Worm (Caenorhabditis elegans) whole organism, L4 larva: ENCODE data around the gene npr-36.

ENCODE experiments used
- F26F4.8 ChIP-seq: fragments of 200-800 bp; sonication (Bioruptor generic); conservative IDR thresholded peaks from 2 replicates; pipeline ENCODE4 v1.3.6; 2022; ENCODE audit warnings: missing genetic modification characterization, missing compliant biosample characterization
- F37D6.2 ChIP-seq: sonication (generic microtip); optimal IDR thresholded peaks from 2 replicates; lab custom pipeline; 2016; ENCODE audit warnings: mild to moderate bottlenecking, missing genetic modification characterization, missing compliant biosample characterization
- R02D3.7 ChIP-seq: fragments of 150-350 bp; sonication (generic microtip); optimal IDR thresholded peaks from 3 replicates; lab custom pipeline; 2014; ENCODE audit warnings: missing biosample characterization, missing genetic modification characterization
- T20F7.1 ChIP-seq: fragments of 200-800 bp; sonication (Bioruptor generic); optimal IDR thresholded peaks from 2 replicates; lab custom pipeline; 2018; ENCODE audit warnings: mild to moderate bottlenecking, missing genetic modification characterization, missing compliant biosample characterization
- Y48G9A.11 ChIP-seq: fragments of 200-800 bp; sonication (Bioruptor generic); IDR thresholded peaks from 2 replicates; pipeline ENCODE4 v1.3.6; 2022; ENCODE audit warnings: missing genetic modification reagents, missing genetic modification characterization, missing compliant biosample characterization
- Y75B8A.6 ChIP-seq: fragments of 200-800 bp; sonication (Bioruptor generic); IDR thresholded peaks from 2 replicates; pipeline ENCODE4 v1.3.6; 2022; ENCODE audit warnings: missing genetic modification reagents, missing genetic modification characterization, missing compliant biosample characterization
- aha-1 ChIP-seq: fragments of 150-350 bp; peaks from one replicate; lab custom pipeline; 2014; ENCODE audit warnings: missing biosample characterization, missing genetic modification characterization
- ama-1 ChIP-seq: fragments of 150-350 bp; optimal IDR thresholded peaks from 2 replicates; lab custom pipeline; 2014; ENCODE audit warnings: inconsistent platforms, mixed read lengths
- arid-1 ChIP-seq: fragments of 200-800 bp; sonication (Bioruptor generic); conservative IDR thresholded peaks from 2 replicates; pipeline ENCODE4 v1.3.6; 2022; ENCODE audit warnings: missing genetic modification reagents, missing genetic modification characterization, missing compliant biosample characterization
- ceh-32 ChIP-seq: sonication (generic microtip); optimal IDR thresholded peaks from 2 replicates; lab custom pipeline; 2016; ENCODE audit warnings: mild to moderate bottlenecking, missing genetic modification characterization, missing compliant biosample characterization; ENCODE audit not compliant: poor library complexity
- ces-1 ChIP-seq: fragments of 150-350 bp; sonication (generic microtip); optimal IDR thresholded peaks from 4 replicates; lab custom pipeline; 2014; ENCODE audit warnings: missing biosample characterization, missing genetic modification reagents, missing genetic modification characterization
- daf-16 ChIP-seq, 3 experiments: sonication (generic microtip); optimal IDR thresholded peaks; 2 replicates each; lab custom pipeline; 2016 to 2017; ENCODE audit warnings: missing genetic modification characterization in 3 of 3, missing genetic modification reagents in 3 of 3, mild to moderate bottlenecking in 2 of 3, missing compliant biosample characterization in 2 of 3, missing biosample characterization in 1 of 3, moderate library complexity in 1 of 3
- daf-19 ChIP-seq: fragments of 200-800 bp; sonication (Bioruptor generic); conservative IDR thresholded peaks from 2 replicates; pipeline ENCODE4 v1.3.6; 2022; ENCODE audit warnings: missing genetic modification characterization, missing compliant biosample characterization
- daf-8 ChIP-seq: fragments of 200-800 bp; sonication (Bioruptor generic); IDR thresholded peaks from 2 replicates; pipeline ENCODE4 v1.3.6; 2022; ENCODE audit warnings: missing genetic modification characterization, missing compliant biosample characterization
- dmd-6 ChIP-seq: fragments of 200-800 bp; sonication (Bioruptor generic); IDR thresholded peaks from 2 replicates; pipeline ENCODE4 v1.3.6; 2022; ENCODE audit warnings: missing genetic modification reagents, missing genetic modification characterization, missing compliant biosample characterization
- dve-1 ChIP-seq: sonication (generic microtip); optimal IDR thresholded peaks from 2 replicates; lab custom pipeline; 2017; ENCODE audit warnings: antibody characterized with exemption, mild to moderate bottlenecking, missing genetic modification characterization, missing compliant biosample characterization; ENCODE audit not compliant: insufficient read depth
- hlh-11 ChIP-seq: fragments of 200-800 bp; sonication (Bioruptor generic); optimal IDR thresholded peaks from 2 replicates; lab custom pipeline; 2018; ENCODE audit warnings: mild to moderate bottlenecking, missing genetic modification characterization, missing compliant biosample characterization
- lim-7 ChIP-seq: fragments of 200-800 bp; sonication (Bioruptor generic); IDR thresholded peaks from 2 replicates; pipeline ENCODE4 v1.3.6; 2022; ENCODE audit warnings: missing genetic modification characterization, missing compliant biosample characterization
- lsy-2 ChIP-seq, 2 experiments: fragments of 150-350 bp in 1 of 2; sonication (generic microtip) in 1 of 2; optimal IDR thresholded peaks; 2 replicates each; lab custom pipeline; 2014 to 2017; ENCODE audit warnings: missing biosample characterization in 2 of 2, missing genetic modification characterization in 2 of 2
- madf-9 ChIP-seq: fragments of 200-800 bp; sonication (Bioruptor generic); conservative IDR thresholded peaks from 2 replicates; pipeline ENCODE4 v1.3.6; 2022; ENCODE audit warnings: missing genetic modification reagents, missing genetic modification characterization, missing compliant biosample characterization
- mxl-3 ChIP-seq: fragments of 200-800 bp; sonication (Bioruptor generic); optimal IDR thresholded peaks from 2 replicates; lab custom pipeline; 2018; ENCODE audit warnings: mild to moderate bottlenecking, missing genetic modification characterization, missing compliant biosample characterization
- nhr-102 ChIP-seq: sonication (generic microtip); optimal IDR thresholded peaks from 2 replicates; lab custom pipeline; 2016; ENCODE audit warnings: mild to moderate bottlenecking, missing genetic modification characterization, moderate library complexity, missing compliant biosample characterization
- nhr-28 ChIP-seq: fragments of 150-350 bp; optimal IDR thresholded peaks from 2 replicates; lab custom pipeline; 2014; ENCODE audit warnings: missing biosample characterization, missing genetic modification characterization
- pqm-1 ChIP-seq: sonication (generic microtip); optimal IDR thresholded peaks from 2 replicates; lab custom pipeline; 2017; ENCODE audit warnings: missing biosample characterization, missing genetic modification characterization
- saeg-2 ChIP-seq: fragments of 200-800 bp; sonication (Bioruptor generic); IDR thresholded peaks from 2 replicates; pipeline ENCODE4 v1.3.6; 2022; ENCODE audit warnings: missing genetic modification reagents, missing genetic modification characterization, missing compliant biosample characterization
- sdz-12 ChIP-seq: fragments of 200-800 bp; sonication (Bioruptor generic); optimal IDR thresholded peaks from 2 replicates; lab custom pipeline; 2018; ENCODE audit warnings: mild to moderate bottlenecking, missing genetic modification characterization, missing compliant biosample characterization
- skn-1 ChIP-seq: fragments of 150-350 bp; optimal IDR thresholded peaks from 2 replicates; lab custom pipeline; 2014; ENCODE audit warnings: missing biosample characterization, missing genetic modification characterization
- spr-3 ChIP-seq: fragments of 200-800 bp; sonication (Bioruptor generic); optimal IDR thresholded peaks from 2 replicates; lab custom pipeline; 2018; ENCODE audit warnings: mild to moderate bottlenecking, missing genetic modification characterization, missing compliant biosample characterization
- tag-97 ChIP-seq: fragments of 200-800 bp; sonication (Bioruptor generic); IDR thresholded peaks from 2 replicates; pipeline ENCODE4 v1.3.6; 2022; ENCODE audit warnings: missing genetic modification characterization, missing compliant biosample characterization
- unc-39 ChIP-seq: sonication (generic microtip); optimal IDR thresholded peaks from 2 replicates; lab custom pipeline; 2017; ENCODE audit warnings: missing biosample characterization, missing genetic modification characterization
- unc-62 ChIP-seq, 3 experiments: fragments of 150-350 bp in 1 of 3; sonication (generic microtip); optimal IDR thresholded peaks in 2 of 3; peaks in 1 of 3; 1 replicate in 1 of 3; 2 replicates in 2 of 3; lab custom pipeline; 2014 to 2017; ENCODE audit warnings: missing biosample characterization in 3 of 3, missing genetic modification characterization in 3 of 3, missing genetic modification reagents in 3 of 3, missing genotype in 1 of 3
- zag-1 ChIP-seq: fragments of 150-350 bp; optimal IDR thresholded peaks from 2 replicates; lab custom pipeline; 2014; ENCODE audit warnings: missing biosample characterization, missing genetic modification characterization
- zfp-2 ChIP-seq: sonication (generic microtip); optimal IDR thresholded peaks from 2 replicates; lab custom pipeline; 2016; ENCODE audit warnings: mild to moderate bottlenecking, missing genetic modification characterization, missing compliant biosample characterization
- zfp-3 ChIP-seq: fragments of 200-800 bp; sonication (Bioruptor generic); conservative IDR thresholded peaks from 2 replicates; pipeline ENCODE4 v1.3.6; 2022; ENCODE audit warnings: missing genetic modification reagents, missing genetic modification characterization, missing compliant biosample characterization
- ztf-11 ChIP-seq: fragments of 150-350 bp; optimal IDR thresholded peaks from 2 replicates; lab custom pipeline; 2014; ENCODE audit warnings: missing biosample characterization, missing genetic modification characterization
- ztf-7 ChIP-seq: fragments of 150-350 bp; optimal IDR thresholded peaks from 2 replicates; lab custom pipeline; 2014; ENCODE audit warnings: missing biosample characterization, missing genetic modification characterization

The npr-36 gene

ce11 chrX:17329075-17329474, 30.5 kb upstream of the npr-36 start:
- peak; percentile 29 for TF ChIP-seq hlh-11 (tag; lab: Kevin White, UChicago)
- TF ChIP-seq mxl-3 = peak; percentile 38
- no peak for TF ChIP-seq saeg-2 (GFP tag; lab: Robert Waterston, UW)
- peak; percentile 63 for TF ChIP-seq aha-1
- TF ChIP-seq daf-19 = no peak
- no peak for TF ChIP-seq skn-1 (tag; lab: Kevin White, UChicago)
- TF ChIP-seq ztf-7 = no peak
- no peak for TF ChIP-seq ama-1 (lab: Kevin White, UChicago)
- no peak for TF ChIP-seq daf-16 (GFP tag; optimal IDR thresholded peaks at IDR 0.05; lab: Kevin White, UChicago)
- peak; percentile 45 for TF ChIP-seq daf-16 (tag; optimal IDR thresholded peaks at IDR 0.05; lab: Kevin White, UChicago)
- TF ChIP-seq ztf-11 (tag; lab: Kevin White, UChicago) = no peak
- no peak for TF ChIP-seq zag-1 (tag; lab: Kevin White, UChicago)
- peak; percentile 40 for TF ChIP-seq pqm-1
- no peak for TF ChIP-seq F37D6.2 (tag; lab: Kevin White, UChicago)
- no peak for TF ChIP-seq unc-39
- no peak for TF ChIP-seq Y75B8A.6 (GFP tag; lab: Robert Waterston, UW)
- TF ChIP-seq zfp-2 (tag; lab: Kevin White, UChicago) = no peak

- TF ChIP-seq T20F7.1 (no peak), spr-3 (no peak), dve-1 (peak; percentile 1), tag-97 (GFP tag; lab: Robert Waterston, UW) (no peak), R02D3.7 (tag; lab: Kevin White, UChicago) (no peak), lsy-2 (tag; optimal IDR thresholded peaks at IDR 0.05; lab: Kevin White, UChicago) (no peak), Y48G9A.11 (GFP tag; lab: Robert Waterston, UW) (no peak), madf-9 (GFP tag; lab: Robert Waterston, UW) (no peak), dmd-6 (GFP tag; lab: Robert Waterston, UW) (no peak), ces-1 (GFP tag; lab: Kevin White, UChicago) (no peak), daf-16 (GFP tag; optimal IDR thresholded peaks at IDR 0.05; lab: Kevin White, UChicago) (no peak), daf-16 (tag; optimal IDR thresholded peaks at IDR 0.05; lab: Kevin White, UChicago) (peak; percentile 54), unc-62 (GFP tag; optimal IDR thresholded peaks at IDR 0.05 in 1 of 2; lab: Kevin White, UChicago) (peak in 1 of 2 experiments; percentile 38), unc-62 (tag; optimal IDR thresholded peaks at IDR 0.05; lab: Kevin White, UChicago) (no peak)
Observed at ce11 chrX:17330574-17330973, 29.0 kb upstream of the npr-36 start.

- no peak for TF ChIP-seq zfp-3
- TF ChIP-seq arid-1 (GFP tag; lab: Robert Waterston, UW) = no peak
- no peak for TF ChIP-seq ztf-7
- no peak for TF ChIP-seq sdz-12
- TF ChIP-seq lim-7 (GFP tag; lab: Robert Waterston, UW) = no peak
- TF ChIP-seq F26F4.8 (GFP tag; lab: Robert Waterston, UW) = no peak
- no peak for TF ChIP-seq zag-1 (tag; lab: Kevin White, UChicago)
- TF ChIP-seq nhr-102 (tag; lab: Kevin White, UChicago) = no peak
- TF ChIP-seq daf-8 (GFP tag; lab: Robert Waterston, UW) = no peak
- TF ChIP-seq lsy-2 (tag; optimal IDR thresholded peaks at IDR 0.05; lab: Kevin White, UChicago) = no peak
- TF ChIP-seq dve-1 = no peak
Observed at ce11 chrX:17333752-17334151, 25.8 kb upstream of the npr-36 start, which contains the start of gene C53C11.5. C53C11.5 (plus strand) TSS chrX:17334052.

- TF ChIP-seq nhr-28 (peak; percentile 24), pqm-1 (peak; percentile 69), daf-16 (GFP tag; optimal IDR thresholded peaks at IDR 0.05; lab: Kevin White, UChicago) (no peak), daf-16 (tag; optimal IDR thresholded peaks at IDR 0.05; lab: Kevin White, UChicago) (peak; percentile 79), ceh-32 (tag; lab: Kevin White, UChicago) (no peak), dve-1 (peak; percentile 23)
Observed at ce11 chrX:17336354-17336753, 23.2 kb upstream of the npr-36 start, which contains the start of gene C53C11.2. C53C11.2 (plus strand) TSS chrX:17336637.
